Worm (Caenorhabditis elegans) whole organism, late embryonic: Measurements from ENCODE around the gene wago-5.
"Not testable (repeated sequence)": the region's sequence is repeated elsewhere in the genome, so short reads cannot be mapped to it uniquely, and the experiment has no call there.

Source experiments
- F13H6.1 ChIP-seq: sonication (generic microtip); optimal IDR thresholded peaks from 2 replicates; lab custom pipeline; 2016; ENCODE audit warnings: missing genetic modification characterization, missing compliant biosample characterization
- K09A11.1 ChIP-seq: sonication (generic microtip); optimal IDR thresholded peaks from 2 replicates; lab custom pipeline; 2017; ENCODE audit warnings: antibody characterized with exemption, mild to moderate bottlenecking, missing genetic modification characterization, missing compliant biosample characterization; ENCODE audit not compliant: insufficient read depth
- Y22D7AL.16 ChIP-seq: sonication (generic microtip); optimal IDR thresholded peaks from 2 replicates; lab custom pipeline; 2016; ENCODE audit warnings: missing genetic modification characterization, missing compliant biosample characterization
- ahr-1 ChIP-seq: sonication (generic microtip); optimal IDR thresholded peaks from 2 replicates; lab custom pipeline; 2016; ENCODE audit warnings: missing genetic modification characterization, missing compliant biosample characterization
- ama-1 ChIP-seq: fragments of 150-350 bp; optimal IDR thresholded peaks from 2 replicates; lab custom pipeline; 2014
- ceh-14 ChIP-seq: sonication (generic microtip); optimal IDR thresholded peaks from 2 replicates; lab custom pipeline; 2016; ENCODE audit warnings: missing genotype, missing genetic modification characterization, missing compliant biosample characterization
- ceh-18 ChIP-seq: sonication (generic microtip); optimal IDR thresholded peaks from 2 replicates; lab custom pipeline; 2016; ENCODE audit warnings: missing genetic modification characterization, missing compliant biosample characterization
- ceh-22 ChIP-seq: sonication (generic microtip); optimal IDR thresholded peaks from 2 replicates; lab custom pipeline; 2017; ENCODE audit warnings: missing biosample characterization, missing genetic modification characterization
- ceh-30 ChIP-seq: fragments of 150-350 bp; optimal IDR thresholded peaks from 2 replicates; lab custom pipeline; 2014; ENCODE audit warnings: missing biosample characterization, missing genetic modification characterization
- ceh-31 ChIP-seq: sonication (generic microtip); optimal IDR thresholded peaks from 2 replicates; lab custom pipeline; 2016; ENCODE audit warnings: missing genetic modification characterization, missing compliant biosample characterization
- ceh-45 ChIP-seq: fragments of 200-800 bp; sonication (Bioruptor generic); IDR thresholded peaks from 2 replicates; pipeline ENCODE4 v1.3.6; 2022; ENCODE audit warnings: missing genetic modification reagents, missing genetic modification characterization, missing compliant biosample characterization
- ceh-48 ChIP-seq: sonication (generic microtip); optimal IDR thresholded peaks from 2 replicates; lab custom pipeline; 2016; ENCODE audit warnings: missing genetic modification characterization, inconsistent platforms, missing compliant biosample characterization
- ceh-6 ChIP-seq: fragments of 200-800 bp; sonication (Bioruptor generic); optimal IDR thresholded peaks from 2 replicates; lab custom pipeline; 2018; ENCODE audit warnings: mild to moderate bottlenecking, missing genetic modification characterization, missing compliant biosample characterization
- ceh-9 ChIP-seq: sonication (generic microtip); optimal IDR thresholded peaks from 2 replicates; lab custom pipeline; 2016; ENCODE audit warnings: mild to moderate bottlenecking, missing genetic modification characterization, inconsistent platforms, missing compliant biosample characterization
- che-1 ChIP-seq: sonication (generic microtip); optimal IDR thresholded peaks from 2 replicates; lab custom pipeline; 2016; ENCODE audit warnings: mild to moderate bottlenecking, missing genetic modification characterization, missing compliant biosample characterization
- ets-4 ChIP-seq: sonication (generic microtip); optimal IDR thresholded peaks from 2 replicates; lab custom pipeline; 2016; ENCODE audit warnings: missing genetic modification characterization, missing compliant biosample characterization
- eyg-1 ChIP-seq: sonication (generic microtip); optimal IDR thresholded peaks from 2 replicates; lab custom pipeline; 2016; ENCODE audit warnings: missing genotype, missing genetic modification characterization, missing compliant biosample characterization
- fkh-10 ChIP-seq: fragments of 150-350 bp; optimal IDR thresholded peaks from 2 replicates; lab custom pipeline; 2014; ENCODE audit warnings: missing biosample characterization, missing genetic modification reagents, missing genetic modification characterization
- fkh-6 ChIP-seq: sonication (generic microtip); optimal IDR thresholded peaks from 2 replicates; lab custom pipeline; 2016; ENCODE audit warnings: missing genetic modification characterization, missing compliant biosample characterization
- hlh-15 ChIP-seq: sonication (generic microtip); optimal IDR thresholded peaks from 2 replicates; lab custom pipeline; 2016; ENCODE audit warnings: missing genetic modification characterization, missing compliant biosample characterization
- hlh-30 ChIP-seq: sonication (generic microtip); optimal IDR thresholded peaks from 2 replicates; lab custom pipeline; 2017; ENCODE audit warnings: antibody characterized with exemption, missing genetic modification characterization, missing compliant biosample characterization; ENCODE audit not compliant: insufficient read depth
- hlh-8 ChIP-seq: sonication (generic microtip); optimal IDR thresholded peaks from 2 replicates; lab custom pipeline; 2016; ENCODE audit warnings: missing genotype, missing genetic modification characterization, missing compliant biosample characterization
- lin-11 ChIP-seq: fragments of 200-800 bp; sonication (Bioruptor generic); optimal IDR thresholded peaks from 2 replicates; lab custom pipeline; 2018; ENCODE audit warnings: mild to moderate bottlenecking, missing genetic modification characterization, missing compliant biosample characterization
- madf-2 ChIP-seq: sonication (generic microtip); optimal IDR thresholded peaks from 2 replicates; lab custom pipeline; 2017; ENCODE audit warnings: missing genetic modification characterization, missing compliant biosample characterization
- mec-3 ChIP-seq: sonication (generic microtip); optimal IDR thresholded peaks from 2 replicates; lab custom pipeline; 2016; ENCODE audit warnings: borderline replicate concordance, missing genetic modification characterization, missing compliant biosample characterization
- nfya-1 ChIP-seq: sonication (generic microtip); optimal IDR thresholded peaks from 2 replicates; lab custom pipeline; 2017; ENCODE audit warnings: missing genetic modification characterization, mild to moderate bottlenecking, missing compliant biosample characterization, antibody characterized with exemption, moderate library complexity
- nhr-11 ChIP-seq: fragments of 150-350 bp; optimal IDR thresholded peaks from 2 replicates; lab custom pipeline; 2014; ENCODE audit warnings: missing biosample characterization, missing genetic modification characterization
- nhr-232 ChIP-seq: sonication (generic microtip); optimal IDR thresholded peaks from 2 replicates; lab custom pipeline; 2016; ENCODE audit warnings: missing genetic modification characterization, missing compliant biosample characterization
- npax-4 ChIP-seq: sonication (generic microtip); optimal IDR thresholded peaks from 2 replicates; lab custom pipeline; 2016; ENCODE audit warnings: missing genetic modification characterization, missing compliant biosample characterization
- pag-3 ChIP-seq: sonication (generic microtip); optimal IDR thresholded peaks from 2 replicates; lab custom pipeline; 2016; ENCODE audit warnings: missing compliant biosample characterization, missing genetic modification characterization, borderline replicate concordance
- pat-9 ChIP-seq: fragments of 200-800 bp; sonication (Bioruptor generic); optimal IDR thresholded peaks from 2 replicates; lab custom pipeline; 2018; ENCODE audit warnings: mild to moderate bottlenecking, missing genetic modification characterization, moderate library complexity, missing compliant biosample characterization
- pax-1 ChIP-seq: fragments of 150-350 bp; optimal IDR thresholded peaks from 2 replicates; lab custom pipeline; 2014; ENCODE audit warnings: missing biosample characterization, missing genetic modification characterization
- pha-2 ChIP-seq: sonication (generic microtip); optimal IDR thresholded peaks from 2 replicates; lab custom pipeline; 2017; ENCODE audit warnings: mild to moderate bottlenecking, missing genetic modification characterization, missing compliant biosample characterization
- pqm-1 ChIP-seq: sonication (generic microtip); optimal IDR thresholded peaks from 2 replicates; lab custom pipeline; 2016; ENCODE audit warnings: missing genetic modification characterization, missing compliant biosample characterization
- sox-2 ChIP-seq: fragments of 200-800 bp; sonication (Bioruptor generic); IDR thresholded peaks from 2 replicates; pipeline ENCODE4 v1.3.6; 2022; ENCODE audit warnings: missing genetic modification reagents, missing genetic modification characterization, missing compliant biosample characterization
- syd-9 ChIP-seq: sonication (generic microtip); optimal IDR thresholded peaks from 2 replicates; lab custom pipeline; 2016; ENCODE audit warnings: mild to moderate bottlenecking, missing genetic modification characterization, moderate library complexity, missing compliant biosample characterization
- tbx-2 ChIP-seq: sonication (generic microtip); optimal IDR thresholded peaks from 2 replicates; lab custom pipeline; 2016; ENCODE audit warnings: missing genetic modification characterization, missing compliant biosample characterization
- tbx-7 ChIP-seq: sonication (generic microtip); optimal IDR thresholded peaks from 2 replicates; lab custom pipeline; 2016; ENCODE audit warnings: missing genotype, missing genetic modification characterization, missing compliant biosample characterization
- ttx-3 ChIP-seq: sonication (generic microtip); optimal IDR thresholded peaks from 2 replicates; lab custom pipeline; 2016; ENCODE audit warnings: missing genetic modification reagents, missing genetic modification characterization, missing compliant biosample characterization
- unc-42 ChIP-seq: sonication (generic microtip); optimal IDR thresholded peaks from 2 replicates; lab custom pipeline; 2016; ENCODE audit warnings: missing genotype, missing genetic modification characterization, missing compliant biosample characterization
- unc-55 ChIP-seq: sonication (generic microtip); optimal IDR thresholded peaks from 2 replicates; lab custom pipeline; 2017; ENCODE audit warnings: missing biosample characterization, missing genetic modification reagents, missing genetic modification characterization
- zip-5 ChIP-seq: sonication (generic microtip); optimal IDR thresholded peaks from 2 replicates; lab custom pipeline; 2016; ENCODE audit warnings: missing genetic modification characterization, missing compliant biosample characterization
- ztf-16 ChIP-seq: sonication (generic microtip); optimal IDR thresholded peaks from 2 replicates; lab custom pipeline; 2017; ENCODE audit warnings: missing genetic modification characterization, missing compliant biosample characterization

wago-5 gene

ce11 chrII:5815382-5815781, at the start of gene wago-5:
TSS of gene wago-5 (minus strand) at chrII:5815482.
- TF ChIP-seq zip-5, nhr-232, eyg-1 (tag; lab: Kevin White, UChicago): not testable (repeated sequence)

- TF ChIP-seq unc-42 (tag; lab: Kevin White, UChicago) = no peak
- no peak for TF ChIP-seq F13H6.1 (tag; lab: Kevin White, UChicago)
- TF ChIP-seq hlh-8 (tag; lab: Kevin White, UChicago) = no peak
- TF ChIP-seq zip-5 (tag; lab: Kevin White, UChicago) = no peak
- no peak for TF ChIP-seq ceh-9 (tag; lab: Kevin White, UChicago)
- no peak for TF ChIP-seq mec-3 (tag; lab: Kevin White, UChicago)
- TF ChIP-seq pha-2 (tag; lab: Kevin White, UChicago) = no peak
- no peak for TF ChIP-seq syd-9 (tag; lab: Kevin White, UChicago)
- TF ChIP-seq tbx-7 (tag; lab: Kevin White, UChicago) = no peak
- TF ChIP-seq nhr-11 (tag; lab: Kevin White, UChicago) = no peak
- no peak for TF ChIP-seq ceh-45 (GFP tag; lab: Robert Waterston, UW)
- TF ChIP-seq nhr-232 (tag; lab: Kevin White, UChicago) = no peak
- no peak for TF ChIP-seq nfya-1 (tag; lab: Kevin White, UChicago)
- TF ChIP-seq ceh-6 = no peak
- TF ChIP-seq pat-9 = no peak
- no peak for TF ChIP-seq pax-1
- no peak for TF ChIP-seq ceh-48 (tag; lab: Kevin White, UChicago)
- no peak for TF ChIP-seq unc-55 (GFP tag; lab: Kevin White, UChicago)
- TF ChIP-seq eyg-1 (tag; lab: Kevin White, UChicago) = no peak
- TF ChIP-seq tbx-2 (tag; lab: Kevin White, UChicago) = no peak
Observed at ce11 chrII:5863893-5864292, 48.6 kb upstream of the wago-5 start, which contains the start of gene tag-234. TSS of gene tag-234 (plus strand) at chrII:5864193.

ce11 chrII:5860621-5861020, 45.3 kb upstream of the wago-5 start:
- TF ChIP-seq hlh-30 (tag; lab: Kevin White, UChicago) = no peak
- TF ChIP-seq ceh-31 = peak; percentile 41
- no peak for TF ChIP-seq pag-3 (tag; lab: Kevin White, UChicago)
- TF ChIP-seq npax-4 (tag; lab: Kevin White, UChicago) = no peak
- no peak for TF ChIP-seq lin-11
- TF ChIP-seq ttx-3 (tag; lab: Kevin White, UChicago) = no peak
- TF ChIP-seq pha-2 (tag; lab: Kevin White, UChicago) = no peak
- no peak for TF ChIP-seq che-1
- no peak for TF ChIP-seq ets-4 (tag; lab: Kevin White, UChicago)
- TF ChIP-seq pax-1 = no peak
- no peak for TF ChIP-seq ceh-14 (tag; lab: Kevin White, UChicago)
- no peak for TF ChIP-seq hlh-15
- no peak for TF ChIP-seq sox-2 (GFP tag; lab: Robert Waterston, UW)
- no peak for TF ChIP-seq ama-1 (lab: Kevin White, UChicago)
- TF ChIP-seq unc-42 (tag; lab: Kevin White, UChicago) = peak; percentile 5
- no peak for TF ChIP-seq ceh-9 (tag; lab: Kevin White, UChicago)
- TF ChIP-seq Y22D7AL.16 (tag; lab: Kevin White, UChicago) = no peak
- TF ChIP-seq madf-2 (tag; lab: Kevin White, UChicago) = no peak
- TF ChIP-seq, all 69 proteins: peak for 2

ce11 chrII:5858322-5858721, 43.0 kb upstream of the wago-5 start, which contains the start of gene F55C12.4:
TSS of gene F55C12.4 (minus strand) at chrII:5858422.
- TF ChIP-seq ceh-18 = no peak

ce11 chrII:5854122-5854521, 38.8 kb upstream of the wago-5 start, which contains the start of gene H41C03.1:
TSS of gene H41C03.1 (plus strand) at chrII:5854422.
- no peak for TF ChIP-seq K09A11.1
- no peak for TF ChIP-seq hlh-15
- no peak for TF ChIP-seq ceh-22 (tag; lab: Kevin White, UChicago)
- TF ChIP-seq ztf-16 = no peak
- TF ChIP-seq fkh-6 (tag; lab: Kevin White, UChicago) = no peak
- TF ChIP-seq tbx-7 (tag; lab: Kevin White, UChicago) = no peak
- no peak for TF ChIP-seq F13H6.1 (tag; lab: Kevin White, UChicago)
- no peak for TF ChIP-seq ttx-3 (tag; lab: Kevin White, UChicago)
- TF ChIP-seq ceh-30 (tag; lab: Kevin White, UChicago) = no peak
- no peak for TF ChIP-seq ahr-1
- TF ChIP-seq ceh-31 = no peak
- no peak for TF ChIP-seq pqm-1 (tag; lab: Kevin White, UChicago)
- TF ChIP-seq fkh-10 (GFP tag; lab: Kevin White, UChicago) = no peak
- no peak for TF ChIP-seq nfya-1 (tag; lab: Kevin White, UChicago)
- no peak for TF ChIP-seq pax-1
- TF ChIP-seq tbx-2 (tag; lab: Kevin White, UChicago) = no peak
- TF ChIP-seq madf-2 (tag; lab: Kevin White, UChicago) = no peak
- no peak for TF ChIP-seq sox-2 (GFP tag; lab: Robert Waterston, UW)
